Fruit fly (Drosophila melanogaster) whole organism, prepupa: ENCODE measurements around the gene CSN8.

Experiments
- Blimp-1 ChIP-seq: fragments of 200-800 bp; sonication (Bioruptor generic); optimal IDR thresholded peaks from 3 replicates; lab custom pipeline; 2017; ENCODE audit warnings: missing biosample characterization, missing genetic modification characterization, mild to moderate bottlenecking, moderate library complexity, missing genetic modification reagents
- CG10631 ChIP-seq: fragments of 200-800 bp; sonication (Bioruptor generic); optimal IDR thresholded peaks from 2 replicates; lab custom pipeline; 2016; ENCODE audit warnings: missing biosample characterization, missing genetic modification characterization
- CG10669 ChIP-seq: fragments of 200-800 bp; sonication (Bioruptor generic); optimal IDR thresholded peaks from 3 replicates; lab custom pipeline; 2018; ENCODE audit warnings: missing biosample characterization, mild to moderate bottlenecking, missing genetic modification characterization, moderate library complexity
- CG11294 ChIP-seq: fragments of 200-800 bp; sonication (Bioruptor generic); IDR thresholded peaks from 2 replicates; pipeline ENCODE4 v1.3.6; 2022; ENCODE audit warnings: missing biosample characterization, missing genetic modification characterization
- CG11762 ChIP-seq: fragments of 200-800 bp; sonication (Bioruptor generic); optimal IDR thresholded peaks from 3 replicates; lab custom pipeline; 2016; ENCODE audit warnings: missing biosample characterization, missing genetic modification characterization; ENCODE audit not compliant: insufficient read depth
- CG11902 ChIP-seq: fragments of 200-800 bp; sonication (Bioruptor generic); optimal IDR thresholded peaks from 3 replicates; lab custom pipeline; 2016; ENCODE audit warnings: missing biosample characterization, missing genetic modification characterization
- CG15336 ChIP-seq: fragments of 200-800 bp; sonication (Bioruptor generic); IDR thresholded peaks from 2 replicates; pipeline ENCODE4 v1.3.6; 2022; ENCODE audit warnings: missing biosample characterization, missing genetic modification characterization
- CG1621 ChIP-seq: fragments of 200-800 bp; sonication (Bioruptor generic); optimal IDR thresholded peaks from 3 replicates; lab custom pipeline; 2018; ENCODE audit warnings: missing biosample characterization, mild to moderate bottlenecking, missing genetic modification characterization
- CG16779 ChIP-seq: fragments of 200-800 bp; sonication (Bioruptor generic); optimal IDR thresholded peaks from 3 replicates; lab custom pipeline; 2017; ENCODE audit warnings: missing biosample characterization, mild to moderate bottlenecking, missing genetic modification characterization
- CG3032 ChIP-seq: fragments of 200-800 bp; optimal IDR thresholded peaks from 2 replicates; lab custom pipeline; 2019; ENCODE audit warnings: missing biosample characterization, mild to moderate bottlenecking, missing genetic modification characterization, moderate library complexity
- CG31627 ChIP-seq: fragments of 200-800 bp; sonication (Bioruptor generic); optimal IDR thresholded peaks from 3 replicates; lab custom pipeline; 2016; ENCODE audit warnings: missing biosample characterization, missing genetic modification characterization
- CG3919 ChIP-seq: fragments of 200-800 bp; sonication (Bioruptor generic); optimal IDR thresholded peaks from 3 replicates; lab custom pipeline; 2016; ENCODE audit warnings: missing biosample characterization, missing genetic modification characterization
- CG6276 ChIP-seq: fragments of 200-800 bp; sonication (Bioruptor generic); optimal IDR thresholded peaks from 2 replicates; lab custom pipeline; 2017; ENCODE audit warnings: missing biosample characterization, mild to moderate bottlenecking, missing genetic modification characterization
- CG6792 ChIP-seq: fragments of 200-800 bp; sonication (Bioruptor generic); optimal IDR thresholded peaks from 3 replicates; lab custom pipeline; 2016; ENCODE audit warnings: missing biosample characterization, missing genetic modification characterization
- CG7368 ChIP-seq: fragments of 200-800 bp; sonication (Bioruptor generic); optimal IDR thresholded peaks from 3 replicates; lab custom pipeline; 2016; ENCODE audit warnings: missing biosample characterization, missing genetic modification characterization
- CG8319 ChIP-seq: fragments of 200-800 bp; sonication (Bioruptor generic); optimal IDR thresholded peaks from 3 replicates; lab custom pipeline; 2016; ENCODE audit warnings: missing biosample characterization, missing genetic modification characterization
- CG8632 ChIP-seq: fragments of 200-800 bp; sonication (Bioruptor generic); optimal IDR thresholded peaks from 3 replicates; lab custom pipeline; 2016; ENCODE audit warnings: missing biosample characterization, missing genetic modification characterization
- CG9139 ChIP-seq: fragments of 200-800 bp; sonication (Bioruptor generic); optimal IDR thresholded peaks from 3 replicates; lab custom pipeline; 2017; ENCODE audit warnings: missing biosample characterization, mild to moderate bottlenecking, missing genetic modification characterization
- Eip93F ChIP-seq: fragments of 200-800 bp; sonication (Bioruptor generic); optimal IDR thresholded peaks from 2 replicates; lab custom pipeline; 2016; ENCODE audit warnings: missing biosample characterization, mild to moderate bottlenecking, missing genetic modification characterization
- Ets21C ChIP-seq: fragments of 200-800 bp; sonication (Bioruptor generic); optimal IDR thresholded peaks from 3 replicates; lab custom pipeline; 2016; ENCODE audit warnings: missing biosample characterization, missing genetic modification characterization
- Ets96B ChIP-seq: fragments of 200-800 bp; optimal IDR thresholded peaks from 2 replicates; lab custom pipeline; 2019; ENCODE audit warnings: missing biosample characterization, mild to moderate bottlenecking, missing genetic modification characterization, moderate library complexity
- Gug ChIP-seq: fragments of 200-800 bp; sonication (Bioruptor generic); IDR thresholded peaks from 2 replicates; pipeline ENCODE4 v1.3.6; 2022; ENCODE audit warnings: missing biosample characterization, missing genetic modification characterization
- Hr38 ChIP-seq: sonication (Bioruptor generic); optimal IDR thresholded peaks from 2 replicates; lab custom pipeline; 2016; ENCODE audit warnings: missing biosample characterization, missing genetic modification characterization
- Hr39 ChIP-seq: fragments of 200-800 bp; sonication (Bioruptor generic); optimal IDR thresholded peaks from 2 replicates; lab custom pipeline; 2016; ENCODE audit warnings: missing biosample characterization, missing genetic modification characterization
- Hr4 ChIP-seq: fragments of 200-800 bp; sonication (Bioruptor generic); optimal IDR thresholded peaks from 3 replicates; lab custom pipeline; 2016; ENCODE audit warnings: missing biosample characterization, missing genetic modification characterization
- Lpt ChIP-seq: fragments of 200-800 bp; sonication (Bioruptor generic); optimal IDR thresholded peaks from 3 replicates; lab custom pipeline; 2016; ENCODE audit warnings: missing biosample characterization, missing genetic modification characterization
- Met ChIP-seq: fragments of 200-800 bp; sonication (Bioruptor generic); optimal IDR thresholded peaks from 3 replicates; lab custom pipeline; 2016; ENCODE audit warnings: missing biosample characterization, missing genetic modification characterization
- OdsH ChIP-seq: fragments of 200-800 bp; sonication (Bioruptor generic); optimal IDR thresholded peaks from 3 replicates; lab custom pipeline; 2016; ENCODE audit warnings: missing biosample characterization, missing genetic modification characterization
- Smox ChIP-seq: fragments of 200-800 bp; sonication (Bioruptor generic); optimal IDR thresholded peaks from 3 replicates; lab custom pipeline; 2016; ENCODE audit warnings: missing biosample characterization, missing genetic modification characterization
- Sox102F ChIP-seq: fragments of 200-800 bp; sonication (Bioruptor generic); optimal IDR thresholded peaks from 2 replicates; lab custom pipeline; 2016; ENCODE audit warnings: missing biosample characterization, mild to moderate bottlenecking, missing genetic modification characterization
- Sox14 ChIP-seq: fragments of 200-800 bp; sonication (Bioruptor generic); optimal IDR thresholded peaks from 3 replicates; lab custom pipeline; 2016; ENCODE audit warnings: missing biosample characterization, missing genetic modification characterization
- achi ChIP-seq: fragments of 200-800 bp; sonication (Bioruptor generic); optimal IDR thresholded peaks from 3 replicates; lab custom pipeline; 2016; ENCODE audit warnings: missing biosample characterization, missing genetic modification characterization
- acj6 ChIP-seq: fragments of 200-800 bp; sonication (Bioruptor generic); optimal IDR thresholded peaks from 3 replicates; lab custom pipeline; 2016; ENCODE audit warnings: missing biosample characterization, missing genetic modification characterization
- cyc ChIP-seq: fragments of 200-800 bp; sonication (Bioruptor generic); optimal IDR thresholded peaks from 3 replicates; lab custom pipeline; 2016; ENCODE audit warnings: missing biosample characterization, missing genetic modification characterization
- dac ChIP-seq: fragments of 200-800 bp; sonication (Bioruptor generic); optimal IDR thresholded peaks from 2 replicates; lab custom pipeline; 2017; ENCODE audit warnings: missing biosample characterization, mild to moderate bottlenecking, missing genetic modification characterization
- dsx ChIP-seq: fragments of 200-800 bp; optimal IDR thresholded peaks from 3 replicates; lab custom pipeline; 2019; ENCODE audit warnings: missing biosample characterization, mild to moderate bottlenecking, missing genetic modification characterization, moderate library complexity; ENCODE audit not compliant: poor library complexity, severe bottlenecking
- eg ChIP-seq: fragments of 200-800 bp; sonication (Bioruptor generic); IDR thresholded peaks from 3 replicates; pipeline ENCODE4 v1.3.6; 2022; ENCODE audit warnings: missing biosample characterization, missing genetic modification characterization
- esn ChIP-seq: fragments of 200-800 bp; sonication (Bioruptor generic); optimal IDR thresholded peaks from 2 replicates; lab custom pipeline; 2016; ENCODE audit warnings: missing biosample characterization, mild to moderate bottlenecking, missing genetic modification characterization, moderate library complexity
- fd85E ChIP-seq: fragments of 200-800 bp; sonication (Bioruptor generic); optimal IDR thresholded peaks from 3 replicates; lab custom pipeline; 2016; ENCODE audit warnings: missing biosample characterization, missing genetic modification characterization
- fkh ChIP-seq: fragments of 200-800 bp; sonication (Bioruptor generic); optimal IDR thresholded peaks from 3 replicates; lab custom pipeline; 2017; ENCODE audit warnings: missing biosample characterization, mild to moderate bottlenecking, missing genetic modification characterization, moderate library complexity
- lz ChIP-seq: fragments of 200-800 bp; sonication (Bioruptor generic); optimal IDR thresholded peaks from 3 replicates; lab custom pipeline; 2016; ENCODE audit warnings: missing biosample characterization, missing genetic modification characterization
- pdm3 ChIP-seq: fragments of 200-800 bp; sonication (Bioruptor generic); optimal IDR thresholded peaks from 3 replicates; lab custom pipeline; 2016; ENCODE audit warnings: missing biosample characterization, missing genetic modification characterization
- salr ChIP-seq, 2 experiments: fragments of 200-800 bp; sonication (Bioruptor generic); optimal IDR thresholded peaks; 3 replicates each; lab custom pipeline; 2016 to 2018; ENCODE audit warnings: missing biosample characterization in 2 of 2, missing genetic modification characterization in 2 of 2, mild to moderate bottlenecking in 1 of 2
- spab ChIP-seq: fragments of 200-800 bp; sonication (Bioruptor generic); optimal IDR thresholded peaks from 2 replicates; lab custom pipeline; 2017; ENCODE audit warnings: missing biosample characterization, mild to moderate bottlenecking, missing genetic modification characterization, missing genetic modification reagents
- ss ChIP-seq, 2 experiments: fragments of 200-800 bp; sonication (Bioruptor generic); optimal IDR thresholded peaks; 2 replicates in 1 of 2; 3 replicates in 1 of 2; lab custom pipeline; 2017 to 2018; ENCODE audit warnings: mild to moderate bottlenecking in 2 of 2, missing biosample characterization in 2 of 2, missing genetic modification characterization in 2 of 2, moderate library complexity in 1 of 2
- svp ChIP-seq: fragments of 200-800 bp; sonication (Bioruptor generic); peaks from one replicate; lab custom pipeline; 2016; ENCODE audit warnings: missing biosample characterization, missing genetic modification characterization
- topi ChIP-seq: fragments of 200-800 bp; sonication (Bioruptor generic); optimal IDR thresholded peaks from 3 replicates; lab custom pipeline; 2016; ENCODE audit warnings: missing biosample characterization, missing genetic modification characterization
- vri ChIP-seq: fragments of 200-800 bp; sonication (Bioruptor generic); optimal IDR thresholded peaks from 3 replicates; lab custom pipeline; 2016; ENCODE audit warnings: missing biosample characterization, mild to moderate bottlenecking, missing genetic modification characterization

Gene CSN8

DNA sequence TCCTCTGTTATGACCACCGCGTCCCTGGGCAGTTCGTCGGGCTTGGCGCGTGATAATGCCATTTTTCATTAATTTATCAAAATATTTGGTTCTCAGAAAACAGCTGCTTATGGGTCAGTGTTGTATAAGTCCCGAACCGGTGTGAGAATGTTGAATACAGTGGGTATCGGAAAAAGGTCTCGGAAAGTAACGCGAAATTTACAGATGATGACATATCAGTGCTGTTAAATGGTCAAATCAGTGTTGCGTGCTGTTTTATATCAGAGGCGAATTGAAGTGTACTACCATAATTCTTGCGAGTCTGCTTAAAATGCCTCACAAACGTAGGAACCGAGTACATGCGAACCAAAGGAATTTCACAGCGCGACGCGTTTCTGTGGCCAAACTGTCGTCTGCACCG, 18.0 kb downstream of the CSN8 start, which contains the start of the genes CG13392 and Rcd4 (continued):
- TF ChIP-seq Eip93F (GFP tag; lab: Kevin White, UChicago) (no peak), CG8319 (GFP tag; lab: Kevin White, UChicago) (no peak), achi (peak; percentile 80), Hr39 (peak; percentile 66), CG1621 (tag; lab: Kevin White, UChicago) (peak; percentile 70), CG11902 (GFP tag; lab: Kevin White, UChicago) (peak; percentile 39), CG3032 (peak; percentile 47), Ets21C (GFP tag; lab: Kevin White, UChicago) (peak; percentile 42), Hr4 (peak; percentile 35), CG16779 (tag; lab: Kevin White, UChicago) (no peak), esn (peak; percentile 77), Met (GFP tag; lab: Kevin White, UChicago) (peak; percentile 57), CG10669 (peak; percentile 35), Ets96B (tag; lab: Kevin White, UChicago) (peak; percentile 12), pdm3 (GFP tag; lab: Kevin White, UChicago) (peak; percentile 57), CG6792 (GFP tag; lab: Kevin White, UChicago) (peak; percentile 58), CG9139 (GFP tag; lab: Kevin White, UChicago) (no peak), fkh (GFP tag; lab: Kevin White, UChicago) (no peak)

DNA sequence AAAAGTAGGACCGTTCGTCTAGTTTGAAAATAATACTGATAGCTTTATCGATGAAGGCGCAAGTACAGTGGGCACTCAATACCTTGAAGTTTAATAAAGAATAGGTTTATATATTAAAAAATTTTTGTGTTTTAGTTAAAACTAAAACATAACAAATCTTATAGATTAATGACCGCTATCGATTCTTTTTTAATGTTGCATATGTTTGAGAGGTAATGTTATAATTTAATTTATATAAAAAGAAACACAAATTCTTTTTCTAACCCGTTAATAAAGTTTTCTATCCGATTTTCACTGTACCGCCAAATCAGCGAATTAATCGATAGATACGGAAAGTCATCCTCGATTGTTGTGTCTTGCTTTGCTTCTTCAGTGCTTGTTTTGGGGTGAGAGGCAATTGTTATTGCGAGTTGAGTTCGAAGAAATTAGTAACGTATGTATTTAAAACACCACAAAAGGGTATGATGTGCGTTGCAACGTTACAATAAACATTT, 19.5 kb downstream of the CSN8 start, which contains the start of the genes Dad1 and CG13384:
TSS of gene Dad1 (minus strand) at position 30 of the 494 bp plus-strand sequence.
TSS of gene CG13384 (plus strand) at position 348 of the 494 bp plus-strand sequence.
- TF ChIP-seq Hr38 (GFP tag; lab: Kevin White, UChicago): no peak
- TF ChIP-seq CG8319 (GFP tag; lab: Kevin White, UChicago): peak; percentile 84
- peak; percentile 88 for TF ChIP-seq CG6792 (GFP tag; lab: Kevin White, UChicago)
- TF ChIP-seq CG11762 (GFP tag; lab: Kevin White, UChicago): peak; percentile 88
- peak; percentile 77 for TF ChIP-seq vri (GFP tag; lab: Kevin White, UChicago)
- TF ChIP-seq topi (GFP tag; lab: Kevin White, UChicago): peak; percentile 89
- TF ChIP-seq Sox14: peak; percentile 91
- TF ChIP-seq CG3032: peak; percentile 95
- peak; percentile 85 for TF ChIP-seq Blimp-1
- peak; percentile 90 for TF ChIP-seq pdm3 (GFP tag; lab: Kevin White, UChicago)
- peak; percentile 83 for TF ChIP-seq CG6276 (GFP tag; lab: Kevin White, UChicago)
- TF ChIP-seq CG7368 (GFP tag; lab: Kevin White, UChicago): peak; percentile 81
- TF ChIP-seq salr (GFP tag; optimal IDR thresholded peaks at IDR 0.05; lab: Kevin White, UChicago): peak in 1 of 2 experiments; percentile 67
- TF ChIP-seq Hr4: peak; percentile 93
- peak; percentile 87 to 90 for TF ChIP-seq ss (GFP tag; optimal IDR thresholded peaks at IDR 0.05; lab: Kevin White, UChicago)
- peak; percentile 95 for TF ChIP-seq OdsH
- peak; percentile 89 for TF ChIP-seq CG3919 (GFP tag; lab: Kevin White, UChicago)
- TF ChIP-seq acj6 (GFP tag; lab: Kevin White, UChicago): peak; percentile 94
- peak; percentile 92 for TF ChIP-seq Gug (GFP tag; lab: Robert Waterston, UW)
- TF ChIP-seq CG8632 (GFP tag; lab: Kevin White, UChicago): peak; percentile 93
- TF ChIP-seq dac (GFP tag; lab: Kevin White, UChicago): peak; percentile 57
- TF ChIP-seq CG11294: peak; percentile 94
- TF ChIP-seq CG11902 (GFP tag; lab: Kevin White, UChicago): peak; percentile 86
- peak; percentile 80 for TF ChIP-seq spab (GFP tag; lab: Kevin White, UChicago)
- peak; percentile 90 for TF ChIP-seq CG15336 (GFP tag; lab: Robert Waterston, UW)
- peak; percentile 86 for TF ChIP-seq Sox102F (GFP tag; lab: Kevin White, UChicago)
- TF ChIP-seq fd85E (GFP tag; lab: Kevin White, UChicago): peak; percentile 45
- peak; percentile 83 for TF ChIP-seq Eip93F (GFP tag; lab: Kevin White, UChicago)
- peak; percentile 91 for TF ChIP-seq CG10631 (GFP tag; lab: Kevin White, UChicago)
- peak; percentile 68 for TF ChIP-seq fkh (GFP tag; lab: Kevin White, UChicago)
- peak; percentile 92 for TF ChIP-seq Smox (GFP tag; lab: Kevin White, UChicago)
- TF ChIP-seq CG9139 (GFP tag; lab: Kevin White, UChicago): peak; percentile 78
- TF ChIP-seq eg (GFP tag; lab: Robert Waterston, UW): peak; percentile 94
- TF ChIP-seq cyc (GFP tag; lab: Kevin White, UChicago): peak; percentile 89
- peak; percentile 86 for TF ChIP-seq Lpt (GFP tag; lab: Kevin White, UChicago)
- TF ChIP-seq CG31627: peak; percentile 86
- peak; percentile 93 for TF ChIP-seq dsx (GFP tag; lab: Kevin White, UChicago)
- TF ChIP-seq svp (GFP tag; lab: Kevin White, UChicago): peak; percentile 96
- TF ChIP-seq CG1621 (tag; lab: Kevin White, UChicago): peak; percentile 91
- TF ChIP-seq lz: peak; percentile 93
